Fruit fly (Drosophila melanogaster): ENCODE results near the gene msl-1.

- TF ChIP-seq Dll (optimal IDR thresholded peaks at IDR 0.05) (no peak), usp (GFP tag; optimal IDR thresholded peaks at IDR 0.05) (no peak), psq (optimal IDR thresholded peaks at IDR 0.05) (no peak), CG8478 (optimal IDR thresholded peaks at IDR 0.05) (no peak), pan (optimal IDR thresholded peaks at IDR 0.05) (no peak)
Measured at dm6 chr2L:18714086-18714485, 25.5 kb upstream of the msl-1 start.
